Fruit fly (Drosophila melanogaster) whole organism, embryonic: ENCODE results near the gene CG14406.

Source experiments
- CG16815 ChIP-seq: fragments of 200-800 bp; sonication (Bioruptor generic); optimal IDR thresholded peaks from 3 replicates; lab custom pipeline; 2017; ENCODE audit warnings: missing biosample characterization, mild to moderate bottlenecking, missing genetic modification characterization
- Hr39 ChIP-seq: fragments of >200 bp; optimal IDR thresholded peaks from 2 replicates; lab custom pipeline; 2017
- gce ChIP-seq: fragments of 200-800 bp; sonication (Bioruptor generic); IDR thresholded peaks from 3 replicates; pipeline ENCODE4 v1.3.6; 2022; ENCODE audit warnings: missing biosample characterization, missing genetic modification characterization

DNA sequence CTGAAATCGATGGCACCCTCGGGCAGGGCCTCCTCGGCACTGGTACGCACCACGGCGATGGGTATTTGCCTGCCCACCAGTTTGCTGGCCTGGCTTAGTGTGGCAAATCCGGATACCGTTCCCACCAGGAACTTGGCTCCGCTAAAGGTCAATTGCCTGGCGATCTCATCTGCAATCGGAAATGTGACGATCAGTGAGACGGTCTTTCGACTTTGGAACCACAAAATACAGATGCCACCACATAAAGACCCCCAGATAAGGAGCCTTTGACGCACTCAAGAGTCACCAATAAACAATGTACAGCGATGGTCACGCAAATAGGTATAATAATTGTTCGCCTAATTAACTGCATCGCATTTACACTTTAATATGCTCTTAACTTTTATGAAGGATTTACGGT lies 25.6 kb upstream of the CG14406 start:
- TF ChIP-seq CG16815 (GFP tag; lab: Kevin White, UChicago), result no peak
- TF ChIP-seq gce (GFP tag; lab: Robert Waterston, UW), result no peak
- TF ChIP-seq Hr39, result no peak
